Worm (Caenorhabditis elegans): ENCODE results near the gene nhr-135.

Gene nhr-135

ce11 chrV:7084612-7085139 lies 8.9 kb downstream of the nhr-135 start, which contains the start of gene mys-1 (continued):
- TF ChIP-seq snpc-4 (GFP tag; optimal IDR thresholded peaks at IDR 0.05) (peak; percentile 42), snpc-4 (tag; optimal IDR thresholded peaks at IDR 0.05) (peak in 1 of 4 experiments; percentile 7), Y53G8AR.9 (GFP tag; conservative IDR thresholded peaks at IDR 0.05) (no peak), chd-7 (tag; optimal IDR thresholded peaks at IDR 0.05) (no peak), F23B12.7 (tag; optimal IDR thresholded peaks at IDR 0.05; ENCODE audit: insufficient read depth) (peak; percentile 26)

- no peak for TF ChIP-seq ZK185.1 (tag; optimal IDR thresholded peaks at IDR 0.05; ENCODE audit: poor library complexity, severe bottlenecking)
- TF ChIP-seq athp-1 (tag; optimal IDR thresholded peaks at IDR 0.05), result no peak
- no peak for TF ChIP-seq F57A8.1 (GFP tag; optimal IDR thresholded peaks at IDR 0.05)
- no peak for TF ChIP-seq sptf-2 (GFP tag; optimal IDR thresholded peaks at IDR 0.05)
- no peak for TF ChIP-seq ztf-6 (GFP tag; IDR thresholded peaks at IDR 0.05)
- TF ChIP-seq dox-1 (GFP tag; IDR thresholded peaks at IDR 0.05), result no peak
- no peak for TF ChIP-seq ztf-22 (GFP tag; optimal IDR thresholded peaks at IDR 0.05)
- no peak for TF ChIP-seq F33H1.4 (GFP tag; IDR thresholded peaks at IDR 0.05)
- TF ChIP-seq Y56A3A.18 (GFP tag; IDR thresholded peaks at IDR 0.05), result no peak
- TF ChIP-seq B0336.3 (GFP tag; IDR thresholded peaks at IDR 0.05), result no peak
- no peak for TF ChIP-seq lin-26 (GFP tag; IDR thresholded peaks at IDR 0.05)
- TF ChIP-seq ceh-79 (tag; optimal IDR thresholded peaks at IDR 0.05), result no peak
- no peak for TF ChIP-seq madf-10 (tag; optimal IDR thresholded peaks at IDR 0.05)
- TF ChIP-seq nhr-90 (tag; optimal IDR thresholded peaks at IDR 0.05), result no peak
- TF ChIP-seq madf-8 (GFP tag; conservative IDR thresholded peaks at IDR 0.05), result no peak
Observed at ce11 chrV:7079388-7079787, 14.2 kb downstream of the nhr-135 start.

- TF ChIP-seq F57C9.4 (tag; optimal IDR thresholded peaks at IDR 0.05) (no peak), cebp-2 (GFP tag; IDR thresholded peaks at IDR 0.05) (no peak), let-526 (GFP tag; IDR thresholded peaks at IDR 0.05) (no peak), hlh-12 (tag; optimal IDR thresholded peaks at IDR 0.05) (no peak), Y53G8AR.9 (GFP tag; conservative IDR thresholded peaks at IDR 0.05) (0 out of 2 replicates have a peak, but pooled peaks have one; percentile 13)
Observed at ce11 chrV:7078765-7079164, 14.8 kb downstream of the nhr-135 start.

- peak; percentile 32 for TF ChIP-seq ZK185.1 (tag; optimal IDR thresholded peaks at IDR 0.05; ENCODE audit: poor library complexity, severe bottlenecking)
- 0 out of 2 replicates have a peak, but pooled peaks have one; percentile 11 for TF ChIP-seq cebp-1 (GFP tag; IDR thresholded peaks at IDR 0.05)
- peak; percentile 6 for TF ChIP-seq cebp-1 (tag; optimal IDR thresholded peaks at IDR 0.05)
- no peak for TF ChIP-seq xnd-1 (tag; optimal IDR thresholded peaks at IDR 0.05)
Observed at ce11 chrV:7076161-7076560, 17.4 kb downstream of the nhr-135 start.

- TF ChIP-seq F57C9.4 (tag; optimal IDR thresholded peaks at IDR 0.05) (no peak), F52B5.7 (tag; optimal IDR thresholded peaks at IDR 0.05) (no peak), nhr-80 (tag; optimal IDR thresholded peaks at IDR 0.05) (peak; percentile 80)
Observed at ce11 chrV:7075646-7076045, 17.9 kb downstream of the nhr-135 start, which contains the start of gene npa-1. Gene npa-1 (plus strand): TSS chrV:7075787.

- no peak for TF ChIP-seq T26A5.8 (tag; optimal IDR thresholded peaks at IDR 0.05)
- TF ChIP-seq gei-17 (GFP tag; optimal IDR thresholded peaks at IDR 0.05), result no peak
- no peak for TF ChIP-seq K12H6.12 (tag; optimal IDR thresholded peaks at IDR 0.05)
- no peak for TF ChIP-seq egrh-3 (GFP tag; IDR thresholded peaks at IDR 0.05)
- TF ChIP-seq sdz-38 (tag; optimal IDR thresholded peaks at IDR 0.05), result no peak
- TF ChIP-seq madf-3 (GFP tag; IDR thresholded peaks at IDR 0.05), result no peak
- no peak for TF ChIP-seq ztf-22 (GFP tag; optimal IDR thresholded peaks at IDR 0.05)
- no peak for TF ChIP-seq F22D6.2 (tag; optimal IDR thresholded peaks at IDR 0.05)
- no peak for TF ChIP-seq lin-54 (GFP tag; optimal IDR thresholded peaks at IDR 0.05)
- no peak for TF ChIP-seq nhr-120 (GFP tag; IDR thresholded peaks at IDR 0.05)
- TF ChIP-seq nhr-27 (tag; optimal IDR thresholded peaks at IDR 0.05), result no peak
- no peak for TF ChIP-seq dox-1 (GFP tag; IDR thresholded peaks at IDR 0.05)
- no peak for TF ChIP-seq ets-4 (GFP tag; optimal IDR thresholded peaks at IDR 0.05)
- no peak for TF ChIP-seq egl-18 (GFP tag; IDR thresholded peaks at IDR 0.05)
- no peak for TF ChIP-seq F52B5.7 (tag; optimal IDR thresholded peaks at IDR 0.05)
- TF ChIP-seq F57C9.4 (tag; optimal IDR thresholded peaks at IDR 0.05), result no peak
Observed at ce11 chrV:7072309-7072708, 21.3 kb downstream of the nhr-135 start, which contains the start of gene F27B10.1. Gene F27B10.1 (plus strand): TSS chrV:7072609.

Data from whole organism, young adult.